Worm (Caenorhabditis elegans) whole organism, young adult: Measurements from ENCODE around the gene B0416.3.

Source experiments
- B0035.1 ChIP-seq: sonication (generic microtip); optimal IDR thresholded peaks from 2 replicates; lab custom pipeline; 2016; ENCODE audit warnings: missing genetic modification characterization, mild to moderate bottlenecking, missing compliant biosample characterization, missing genotype, missing genetic modification reagents
- B0261.1 ChIP-seq: sonication (generic microtip); optimal IDR thresholded peaks from 2 replicates; lab custom pipeline; 2016; ENCODE audit warnings: mild to moderate bottlenecking, missing genetic modification characterization, moderate library complexity, missing compliant biosample characterization
- F22D6.2 ChIP-seq: sonication (generic microtip); optimal IDR thresholded peaks from 2 replicates; lab custom pipeline; 2016; ENCODE audit warnings: mild to moderate bottlenecking, missing genetic modification characterization, missing compliant biosample characterization
- F33H1.4 ChIP-seq: fragments of 200-800 bp; sonication (Bioruptor generic); IDR thresholded peaks from 2 replicates; pipeline ENCODE4 v1.3.6; 2022; ENCODE audit warnings: missing genetic modification reagents, missing genetic modification characterization, missing compliant biosample characterization
- F49E8.2 ChIP-seq: sonication (generic microtip); optimal IDR thresholded peaks from 3 replicates; lab custom pipeline; 2017; ENCODE audit warnings: missing genetic modification characterization, mild to moderate bottlenecking, missing compliant biosample characterization, antibody characterized with exemption, moderate library complexity; ENCODE audit not compliant: insufficient read depth
- F57C9.4 ChIP-seq: sonication (generic microtip); optimal IDR thresholded peaks from 2 replicates; lab custom pipeline; 2017; ENCODE audit warnings: mild to moderate bottlenecking, missing genetic modification characterization, missing compliant biosample characterization
- T07F8.4 ChIP-seq: sonication (generic microtip); optimal IDR thresholded peaks from 2 replicates; lab custom pipeline; 2016; ENCODE audit warnings: mild to moderate bottlenecking, missing genetic modification characterization, moderate library complexity, missing compliant biosample characterization
- Y53G8AR.9 ChIP-seq: fragments of 200-800 bp; sonication (Bioruptor generic); conservative IDR thresholded peaks from 2 replicates; pipeline ENCODE4 v1.3.6; 2022; ENCODE audit warnings: missing genetic modification reagents, missing genetic modification characterization, missing compliant biosample characterization
- Y79H2A.3 ChIP-seq: fragments of 200-800 bp; sonication (Bioruptor generic); conservative IDR thresholded peaks from 2 replicates; pipeline ENCODE4 v1.3.6; 2022; ENCODE audit warnings: missing genetic modification reagents, missing genetic modification characterization, missing compliant biosample characterization
- atf-7 ChIP-seq: sonication (generic microtip); optimal IDR thresholded peaks from 2 replicates; lab custom pipeline; 2017; ENCODE audit warnings: mild to moderate bottlenecking, missing genetic modification characterization, missing compliant biosample characterization
- athp-1 ChIP-seq: sonication (generic microtip); optimal IDR thresholded peaks from 2 replicates; lab custom pipeline; 2017; ENCODE audit warnings: mild to moderate bottlenecking, missing genetic modification characterization, missing compliant biosample characterization
- ceh-40 ChIP-seq: fragments of 200-800 bp; sonication (Bioruptor generic); IDR thresholded peaks from 2 replicates; pipeline ENCODE4 v1.3.6; 2022; ENCODE audit warnings: missing genetic modification characterization, missing compliant biosample characterization
- ceh-58 ChIP-seq: fragments of 200-800 bp; sonication (Bioruptor generic); IDR thresholded peaks from 2 replicates; pipeline ENCODE4 v1.3.6; 2022; ENCODE audit warnings: missing genetic modification characterization, missing compliant biosample characterization
- ceh-91 ChIP-seq: fragments of 200-800 bp; sonication (Bioruptor generic); IDR thresholded peaks from 2 replicates; pipeline ENCODE4 v1.3.6; 2022; ENCODE audit warnings: missing genetic modification reagents, missing genetic modification characterization, missing compliant biosample characterization
- dox-1 ChIP-seq: fragments of 200-800 bp; sonication (Bioruptor generic); IDR thresholded peaks from 2 replicates; pipeline ENCODE4 v1.3.6; 2022; ENCODE audit warnings: missing genetic modification reagents, missing genetic modification characterization, missing compliant biosample characterization
- egrh-3 ChIP-seq: fragments of 200-800 bp; sonication (Bioruptor generic); IDR thresholded peaks from 2 replicates; pipeline ENCODE4 v1.3.6; 2022; ENCODE audit warnings: missing genetic modification reagents, missing genetic modification characterization, missing compliant biosample characterization
- ekl-4 ChIP-seq: fragments of 200-800 bp; sonication (Bioruptor generic); IDR thresholded peaks from 2 replicates; pipeline ENCODE4 v1.3.6; 2022; ENCODE audit warnings: missing genetic modification reagents, missing genetic modification characterization, missing compliant biosample characterization
- hlh-12 ChIP-seq: sonication (generic microtip); optimal IDR thresholded peaks from 2 replicates; lab custom pipeline; 2016; ENCODE audit warnings: missing genetic modification characterization, missing compliant biosample characterization
- hrde-1 ChIP-seq: sonication (generic microtip); optimal IDR thresholded peaks from 2 replicates; lab custom pipeline; 2016; ENCODE audit warnings: missing genetic modification characterization, mild to moderate bottlenecking, missing compliant biosample characterization, moderate library complexity, missing genotype, missing genetic modification reagents, borderline replicate concordance
- lin-26 ChIP-seq: fragments of 200-800 bp; sonication (Bioruptor generic); IDR thresholded peaks from 2 replicates; pipeline ENCODE4 v1.3.6; 2022; ENCODE audit warnings: missing genetic modification reagents, missing genetic modification characterization, missing compliant biosample characterization
- lin-40 ChIP-seq: sonication (generic microtip); optimal IDR thresholded peaks from 2 replicates; lab custom pipeline; 2016; ENCODE audit warnings: missing genetic modification characterization, mild to moderate bottlenecking, missing compliant biosample characterization, missing genotype, missing genetic modification reagents
- lin-54 ChIP-seq: fragments of 200-800 bp; sonication (Bioruptor generic); optimal IDR thresholded peaks from 2 replicates; lab custom pipeline; 2018; ENCODE audit warnings: mild to moderate bottlenecking, missing genetic modification characterization, missing compliant biosample characterization
- lir-1 ChIP-seq: fragments of 200-800 bp; sonication (Bioruptor generic); conservative IDR thresholded peaks from 2 replicates; pipeline ENCODE4 v1.3.6; 2022; ENCODE audit warnings: missing genetic modification reagents, missing genetic modification characterization, missing compliant biosample characterization
- lsl-1 ChIP-seq: fragments of 200-800 bp; sonication (Bioruptor generic); optimal IDR thresholded peaks from 2 replicates; lab custom pipeline; 2018; ENCODE audit warnings: mild to moderate bottlenecking, missing genetic modification characterization, moderate library complexity, missing compliant biosample characterization
- lsy-27 ChIP-seq: sonication (generic microtip); optimal IDR thresholded peaks from 2 replicates; lab custom pipeline; 2017; ENCODE audit warnings: missing genetic modification characterization, mild to moderate bottlenecking, missing compliant biosample characterization, antibody characterized with exemption, missing genotype, borderline replicate concordance; ENCODE audit not compliant: insufficient read depth
- madf-10 ChIP-seq: sonication (generic microtip); optimal IDR thresholded peaks from 2 replicates; lab custom pipeline; 2016; ENCODE audit warnings: mild to moderate bottlenecking, missing genetic modification characterization, missing compliant biosample characterization
- madf-3 ChIP-seq: fragments of 200-800 bp; sonication (Bioruptor generic); IDR thresholded peaks from 2 replicates; pipeline ENCODE4 v1.3.6; 2022; ENCODE audit warnings: missing genetic modification reagents, missing genetic modification characterization, missing compliant biosample characterization
- madf-8 ChIP-seq: fragments of 200-800 bp; sonication (Bioruptor generic); conservative IDR thresholded peaks from 2 replicates; pipeline ENCODE4 v1.3.6; 2022; ENCODE audit warnings: missing genetic modification reagents, missing genetic modification characterization, missing compliant biosample characterization
- mel-28 ChIP-seq: sonication (generic microtip); optimal IDR thresholded peaks from 2 replicates; lab custom pipeline; 2016; ENCODE audit warnings: borderline replicate concordance, mild to moderate bottlenecking, missing genetic modification characterization, missing compliant biosample characterization
- nfya-1 ChIP-seq: sonication (generic microtip); optimal IDR thresholded peaks from 2 replicates; lab custom pipeline; 2017; ENCODE audit warnings: antibody characterized with exemption, missing compliant biosample characterization, missing genetic modification characterization, borderline replicate concordance; ENCODE audit not compliant: insufficient read depth
- nfyb-1 ChIP-seq: fragments of 200-800 bp; sonication (Bioruptor generic); IDR thresholded peaks from 2 replicates; pipeline ENCODE4 v1.3.6; 2022; ENCODE audit warnings: missing genetic modification reagents, missing genetic modification characterization, missing compliant biosample characterization
- nhr-179 ChIP-seq: sonication (generic microtip); optimal IDR thresholded peaks from 2 replicates; lab custom pipeline; 2016; ENCODE audit warnings: mild to moderate bottlenecking, missing genetic modification characterization, missing compliant biosample characterization
- nhr-80 ChIP-seq: sonication (generic microtip); optimal IDR thresholded peaks from 2 replicates; lab custom pipeline; 2016; ENCODE audit warnings: missing genetic modification characterization, missing compliant biosample characterization
- rcor-1 ChIP-seq: fragments of 200-800 bp; sonication (Bioruptor generic); IDR thresholded peaks from 2 replicates; pipeline ENCODE4 v1.3.6; 2022; ENCODE audit warnings: missing genetic modification reagents, missing genetic modification characterization, missing compliant biosample characterization
- rec-8 ChIP-seq, 2 experiments: sonication (generic microtip); optimal IDR thresholded peaks; 2 replicates each; lab custom pipeline; 2016; ENCODE audit warnings: mild to moderate bottlenecking in 2 of 2, missing genetic modification characterization in 2 of 2, missing genetic modification reagents in 2 of 2, missing genotype in 2 of 2, missing biosample characterization in 1 of 2, missing compliant biosample characterization in 1 of 2, moderate library complexity in 1 of 2
- snpc-1.3 ChIP-seq: sonication (generic microtip); optimal IDR thresholded peaks from 2 replicates; lab custom pipeline; 2017; ENCODE audit warnings: missing genetic modification characterization, mild to moderate bottlenecking, missing compliant biosample characterization, antibody characterized with exemption, moderate library complexity, missing genotype, missing genetic modification reagents; ENCODE audit not compliant: insufficient read depth
- snpc-4 ChIP-seq, 5 experiments: fragments of 150-350 bp in 1 of 5; sonication (generic microtip) in 4 of 5; optimal IDR thresholded peaks; 2 replicates each; lab custom pipeline; 2014 to 2018; ENCODE audit warnings: missing genetic modification characterization in 5 of 5, missing biosample characterization in 3 of 5, antibody characterized with exemption in 2 of 5, mild to moderate bottlenecking in 2 of 5, missing compliant biosample characterization in 2 of 5, missing genotype in 2 of 5, moderate library complexity in 2 of 5, missing genetic modification reagents in 1 of 5
- somi-1 ChIP-seq: fragments of 200-800 bp; sonication (Bioruptor generic); optimal IDR thresholded peaks from 2 replicates; lab custom pipeline; 2018; ENCODE audit warnings: mild to moderate bottlenecking, missing genetic modification characterization, missing compliant biosample characterization
- tlf-1 ChIP-seq: fragments of 200-800 bp; sonication (Bioruptor generic); optimal IDR thresholded peaks from 2 replicates; lab custom pipeline; 2018; ENCODE audit warnings: mild to moderate bottlenecking, missing genetic modification characterization, missing compliant biosample characterization
- zfh-2 ChIP-seq: fragments of 200-800 bp; sonication (Bioruptor generic); conservative IDR thresholded peaks from 2 replicates; pipeline ENCODE4 v1.3.6; 2022; ENCODE audit warnings: missing genetic modification reagents, missing genetic modification characterization, missing compliant biosample characterization
- ztf-3 ChIP-seq: fragments of 200-800 bp; sonication (Bioruptor generic); optimal IDR thresholded peaks from 2 replicates; lab custom pipeline; 2018; ENCODE audit warnings: mild to moderate bottlenecking, missing genetic modification characterization, missing compliant biosample characterization

The B0416.3 gene

ce11 chrX:9246625-9247024 is 44.8 kb upstream of the B0416.3 start:
- TF ChIP-seq ceh-58 (no peak), mel-28 (tag; lab: Kevin White, UChicago) (no peak), Y53G8AR.9 (GFP tag; lab: Robert Waterston, UW) (no peak), ekl-4 (no peak)

ce11 chrX:9248083-9248805 is 43.2 kb upstream of the B0416.3 start:
- no peak for TF ChIP-seq Y79H2A.3 (GFP tag; lab: Robert Waterston, UW)
- TF ChIP-seq somi-1 (GFP tag; lab: Kevin White, UChicago) = peak; percentile 16

DNA sequence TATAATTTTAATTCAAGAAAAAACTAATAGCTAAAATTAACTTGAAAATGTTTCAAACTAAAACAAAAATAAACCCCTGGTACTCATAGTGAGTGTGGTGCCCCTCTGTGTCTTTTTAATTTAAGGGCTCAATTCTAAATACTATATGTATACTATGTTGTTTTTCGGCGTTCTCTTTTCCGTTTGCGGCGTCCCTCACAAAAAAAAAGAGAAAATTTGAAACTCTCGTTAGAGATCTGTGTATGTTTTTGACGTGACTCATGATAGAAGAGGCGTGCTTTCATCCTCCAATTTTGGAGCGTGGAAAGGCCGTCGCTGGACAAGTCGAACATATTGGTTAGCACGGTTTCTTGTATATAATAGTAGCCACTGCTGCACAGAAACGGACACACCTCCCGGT is 40.0 kb upstream of the B0416.3 start, which contains the start of gene pes-8:
Gene pes-8 (plus strand): TSS at position 301 of the 400 bp plus-strand sequence.
- TF ChIP-seq lin-54 (GFP tag; lab: Kevin White, UChicago) = no peak
- no peak for TF ChIP-seq F33H1.4 (GFP tag; lab: Robert Waterston, UW)
- no peak for TF ChIP-seq rec-8 (tag; optimal IDR thresholded peaks at IDR 0.05; lab: Kevin White, UChicago)
- no peak for TF ChIP-seq nfyb-1 (GFP tag; lab: Robert Waterston, UW)
- TF ChIP-seq atf-7 = no peak
- TF ChIP-seq F49E8.2 = no peak
- no peak for TF ChIP-seq nhr-80
- no peak for TF ChIP-seq B0035.1 (tag; lab: Kevin White, UChicago)
- no peak for TF ChIP-seq lsl-1 (GFP tag; lab: Kevin White, UChicago)
- TF ChIP-seq madf-8 (GFP tag; lab: Robert Waterston, UW) = no peak
- no peak for TF ChIP-seq T07F8.4
- no peak for TF ChIP-seq snpc-4 (GFP tag; optimal IDR thresholded peaks at IDR 0.05; lab: Kevin White, UChicago)
- TF ChIP-seq snpc-4 (tag; optimal IDR thresholded peaks at IDR 0.05; lab: Kevin White, UChicago) = no peak
- TF ChIP-seq lin-40 = no peak
- TF ChIP-seq B0261.1 (tag; lab: Kevin White, UChicago) = no peak
- no peak for TF ChIP-seq ceh-91 (GFP tag; lab: Robert Waterston, UW)
- TF ChIP-seq hrde-1 = no peak
- no peak for TF ChIP-seq tlf-1 (GFP tag; lab: Kevin White, UChicago)
- no peak for TF ChIP-seq ztf-3 (GFP tag; lab: Kevin White, UChicago)
- TF ChIP-seq zfh-2 (GFP tag; lab: Robert Waterston, UW) = no peak
- TF ChIP-seq lsy-27 (tag; lab: Kevin White, UChicago) = no peak

DNA sequence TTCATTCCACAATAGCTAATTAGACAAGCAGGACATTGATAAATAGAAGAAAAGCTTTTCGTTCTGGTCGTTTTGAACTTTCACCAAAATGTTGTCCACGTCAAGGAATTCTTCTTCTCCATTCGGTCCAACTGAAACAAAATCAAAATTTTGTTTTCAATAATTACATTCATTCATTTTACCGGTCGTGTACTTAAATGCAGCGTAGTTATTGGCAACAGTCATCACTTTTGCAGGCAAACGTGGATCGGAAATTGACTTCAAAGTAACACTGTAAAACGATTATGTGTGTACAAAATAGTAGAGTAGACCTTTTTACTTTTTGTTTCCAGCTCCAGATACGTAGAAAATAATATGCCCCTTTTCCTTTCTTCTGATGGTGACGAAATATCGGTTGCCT is 35.5 kb upstream of the B0416.3 start:
- TF ChIP-seq egrh-3 (GFP tag; lab: Robert Waterston, UW) = no peak
- TF ChIP-seq athp-1 (tag; lab: Kevin White, UChicago) = no peak
- no peak for TF ChIP-seq mel-28 (tag; lab: Kevin White, UChicago)
- TF ChIP-seq madf-8 (GFP tag; lab: Robert Waterston, UW) = no peak
- no peak for TF ChIP-seq ceh-40 (GFP tag; lab: Robert Waterston, UW)
- TF ChIP-seq B0261.1 (tag; lab: Kevin White, UChicago) = no peak
- no peak for TF ChIP-seq lin-26
- TF ChIP-seq madf-10 (tag; lab: Kevin White, UChicago) = no peak
- TF ChIP-seq madf-3 (GFP tag; lab: Robert Waterston, UW) = no peak
- TF ChIP-seq F57C9.4 = no peak
- no peak for TF ChIP-seq nhr-179 (tag; lab: Kevin White, UChicago)
- no peak for TF ChIP-seq F22D6.2 (tag; lab: Kevin White, UChicago)
- TF ChIP-seq lir-1 = no peak
- no peak for TF ChIP-seq snpc-1.3 (tag; lab: Kevin White, UChicago)
- TF ChIP-seq nfya-1 (tag; lab: Kevin White, UChicago) = no peak
- no peak for TF ChIP-seq hlh-12 (tag; lab: Kevin White, UChicago)
- TF ChIP-seq rcor-1 (GFP tag; lab: Robert Waterston, UW) = no peak
- TF ChIP-seq nfyb-1 (GFP tag; lab: Robert Waterston, UW) = no peak
- TF ChIP-seq dox-1 (GFP tag; lab: Robert Waterston, UW) = no peak
- no peak for TF ChIP-seq ceh-58
